Fruit fly (Drosophila melanogaster) whole organism, embryonic: Measurements from ENCODE around the gene Srp14.

Experiments
- Antp ChIP-seq: fragments of 200-800 bp; sonication (Bioruptor generic); optimal IDR thresholded peaks from 3 replicates; lab custom pipeline; 2016; ENCODE audit warnings: missing biosample characterization, missing genetic modification characterization
- CG10543 ChIP-seq: fragments of 200-800 bp; sonication (Bioruptor generic); optimal IDR thresholded peaks from 3 replicates; lab custom pipeline; 2017; ENCODE audit warnings: missing biosample characterization, mild to moderate bottlenecking, missing genetic modification characterization, moderate library complexity
- CG10565 ChIP-seq: fragments of 200-800 bp; sonication (Bioruptor generic); optimal IDR thresholded peaks from 3 replicates; lab custom pipeline; 2016; ENCODE audit warnings: missing biosample characterization, mild to moderate bottlenecking, missing genetic modification characterization
- CG11696 ChIP-seq: fragments of 200-800 bp; sonication (Bioruptor generic); IDR thresholded peaks from 2 replicates; pipeline ENCODE4 v1.3.6; 2022; ENCODE audit warnings: missing biosample characterization, missing genetic modification characterization
- CG12769 ChIP-seq: fragments of 200-800 bp; sonication (Bioruptor generic); optimal IDR thresholded peaks from 2 replicates; lab custom pipeline; 2019; ENCODE audit warnings: missing biosample characterization, mild to moderate bottlenecking, missing genetic modification characterization, moderate library complexity
- CG14710 ChIP-seq: fragments of 200-800 bp; sonication (Bioruptor generic); optimal IDR thresholded peaks from 3 replicates; lab custom pipeline; 2019; ENCODE audit warnings: missing biosample characterization, mild to moderate bottlenecking, missing genetic modification characterization, moderate library complexity
- CG15269 ChIP-seq: fragments of 200-800 bp; sonication (Bioruptor generic); optimal IDR thresholded peaks from 2 replicates; lab custom pipeline; 2018; ENCODE audit warnings: missing biosample characterization, mild to moderate bottlenecking, missing genetic modification characterization, moderate library complexity
- CG2129 ChIP-seq: fragments of 200-800 bp; sonication (Bioruptor generic); IDR thresholded peaks from 2 replicates; pipeline ENCODE4 v1.3.6; 2022; ENCODE audit warnings: missing biosample characterization, missing genetic modification characterization; ENCODE audit not compliant: partially characterized antibody
- CG2678 ChIP-seq: fragments of 200-800 bp; sonication (Bioruptor generic); optimal IDR thresholded peaks from 3 replicates; lab custom pipeline; 2019; ENCODE audit warnings: missing biosample characterization, mild to moderate bottlenecking, missing genetic modification characterization, moderate library complexity
- CG32767 ChIP-seq: fragments of 200-800 bp; sonication (Bioruptor generic); IDR thresholded peaks from 2 replicates; pipeline ENCODE4 v1.3.6; 2022; ENCODE audit warnings: missing biosample characterization, missing genetic modification characterization
- CG6654 ChIP-seq: fragments of 200-800 bp; sonication (Bioruptor generic); optimal IDR thresholded peaks from 2 replicates; lab custom pipeline; 2017; ENCODE audit warnings: missing biosample characterization, mild to moderate bottlenecking, missing genetic modification characterization
- CG6854 ChIP-seq: fragments of 200-800 bp; sonication (Bioruptor generic); optimal IDR thresholded peaks from 3 replicates; lab custom pipeline; 2017; ENCODE audit warnings: missing biosample characterization, mild to moderate bottlenecking, missing genetic modification characterization
- CG8359 ChIP-seq: fragments of 200-800 bp; sonication (Bioruptor generic); optimal IDR thresholded peaks from 2 replicates; lab custom pipeline; 2017; ENCODE audit warnings: missing biosample characterization, mild to moderate bottlenecking, missing genetic modification characterization, borderline replicate concordance
- D19B ChIP-seq: fragments of 200-800 bp; sonication (Bioruptor generic); optimal IDR thresholded peaks from 2 replicates; lab custom pipeline; 2017; ENCODE audit warnings: missing biosample characterization, mild to moderate bottlenecking, missing genetic modification characterization
- Dad ChIP-seq: fragments of 200-800 bp; sonication (Bioruptor generic); optimal IDR thresholded peaks from 3 replicates; lab custom pipeline; 2016; ENCODE audit warnings: missing biosample characterization, missing genetic modification characterization
- Drgx ChIP-seq: fragments of 200-800 bp; sonication (Bioruptor generic); IDR thresholded peaks from 2 replicates; pipeline ENCODE4 v1.3.6; 2022; ENCODE audit warnings: missing biosample characterization, missing genetic modification characterization
- Ets65A ChIP-seq: fragments of 200-800 bp; sonication (Bioruptor generic); peaks from one replicate; lab custom pipeline; 2016; ENCODE audit warnings: missing biosample characterization, missing genetic modification characterization
- Hmr ChIP-seq: fragments of 200-800 bp; sonication (Bioruptor generic); optimal IDR thresholded peaks from 3 replicates; lab custom pipeline; 2017; ENCODE audit warnings: mild to moderate bottlenecking, missing biosample characterization, missing genetic modification reagents, missing genetic modification characterization
- Kr ChIP-seq: fragments of 200-800 bp; sonication (Bioruptor generic); optimal IDR thresholded peaks from 2 replicates; lab custom pipeline; 2017; ENCODE audit warnings: missing biosample characterization, mild to moderate bottlenecking, missing genetic modification characterization
- Mad ChIP-seq: fragments of 200-800 bp; sonication (Bioruptor generic); optimal IDR thresholded peaks from 2 replicates; lab custom pipeline; 2016; ENCODE audit warnings: missing biosample characterization, missing genetic modification characterization
- Mrtf ChIP-seq: fragments of 200-800 bp; sonication (Bioruptor generic); IDR thresholded peaks from 3 replicates; pipeline ENCODE4 v1.3.6; 2022; ENCODE audit warnings: missing biosample characterization, missing genetic modification characterization
- Neu2 ChIP-seq: fragments of 200-800 bp; sonication (Bioruptor generic); optimal IDR thresholded peaks from 3 replicates; lab custom pipeline; 2016; ENCODE audit warnings: missing biosample characterization, missing genetic modification characterization, borderline replicate concordance
- Nf-YB ChIP-seq: fragments of 200-800 bp; sonication (Bioruptor generic); optimal IDR thresholded peaks from 3 replicates; lab custom pipeline; 2019; ENCODE audit warnings: missing biosample characterization, mild to moderate bottlenecking, missing genetic modification characterization, moderate library complexity
- Side ChIP-seq: fragments of 200-800 bp; sonication (Bioruptor generic); optimal IDR thresholded peaks from 2 replicates; lab custom pipeline; 2016; ENCODE audit warnings: missing biosample characterization, missing genetic modification characterization
- Six4 ChIP-seq: fragments of 200-800 bp; sonication (Bioruptor generic); optimal IDR thresholded peaks from 2 replicates; lab custom pipeline; 2016; ENCODE audit warnings: missing biosample characterization, missing genetic modification characterization
- Xbp1 ChIP-seq: fragments of 200-800 bp; sonication (Bioruptor generic); optimal IDR thresholded peaks from 3 replicates; lab custom pipeline; 2016; ENCODE audit warnings: missing biosample characterization, mild to moderate bottlenecking, missing genetic modification characterization
- btn ChIP-seq: fragments of 200-800 bp; sonication (Bioruptor generic); optimal IDR thresholded peaks from 2 replicates; lab custom pipeline; 2016; ENCODE audit warnings: missing biosample characterization, missing genetic modification characterization
- cas ChIP-seq: fragments of 200-800 bp; sonication (Bioruptor generic); IDR thresholded peaks from 2 replicates; pipeline ENCODE4 v1.3.6; 2022; ENCODE audit warnings: missing biosample characterization, missing genetic modification characterization
- cato ChIP-seq: fragments of 200-800 bp; sonication (Bioruptor generic); optimal IDR thresholded peaks from 2 replicates; lab custom pipeline; 2016; ENCODE audit warnings: missing biosample characterization, missing genetic modification characterization, borderline replicate concordance
- chm ChIP-seq: fragments of 200-800 bp; sonication (Bioruptor generic); IDR thresholded peaks from 2 replicates; pipeline ENCODE4 v1.3.6; 2022; ENCODE audit warnings: missing biosample characterization, missing genetic modification characterization
- cwo ChIP-seq: fragments of 200-800 bp; sonication (Bioruptor generic); optimal IDR thresholded peaks from 3 replicates; lab custom pipeline; 2017; ENCODE audit warnings: missing biosample characterization, missing genetic modification characterization, mild to moderate bottlenecking, moderate library complexity, missing genetic modification reagents
- dan ChIP-seq: fragments of 200-800 bp; sonication (Bioruptor generic); IDR thresholded peaks from 2 replicates; pipeline ENCODE4 v1.3.6; 2022; ENCODE audit warnings: missing biosample characterization, missing genetic modification characterization
- danr ChIP-seq: fragments of 200-800 bp; sonication (Bioruptor generic); IDR thresholded peaks from 2 replicates; pipeline ENCODE4 v1.3.6; 2022; ENCODE audit warnings: missing biosample characterization, missing genetic modification characterization
- dmrt11E ChIP-seq: fragments of 200-800 bp; sonication (Bioruptor generic); optimal IDR thresholded peaks from 3 replicates; lab custom pipeline; 2018; ENCODE audit warnings: missing biosample characterization, mild to moderate bottlenecking, missing genetic modification characterization, moderate library complexity
- fd64A ChIP-seq: fragments of 200-800 bp; sonication (Bioruptor generic); optimal IDR thresholded peaks from 3 replicates; lab custom pipeline; 2018; ENCODE audit warnings: missing biosample characterization, mild to moderate bottlenecking, missing genetic modification characterization
- gfzf ChIP-seq: fragments of 200-800 bp; sonication (Bioruptor generic); optimal IDR thresholded peaks from 2 replicates; lab custom pipeline; 2016; ENCODE audit warnings: missing biosample characterization, mild to moderate bottlenecking, missing genetic modification characterization, moderate library complexity
- gt ChIP-seq: fragments of 200-800 bp; sonication (Bioruptor generic); IDR thresholded peaks from 2 replicates; pipeline ENCODE4 v1.3.6; 2022; ENCODE audit warnings: missing biosample characterization, missing genetic modification characterization
- ind ChIP-seq: fragments of 200-800 bp; sonication (Bioruptor generic); optimal IDR thresholded peaks from 3 replicates; lab custom pipeline; 2016; ENCODE audit warnings: missing biosample characterization, missing genetic modification characterization
- jing ChIP-seq: fragments of 200-800 bp; sonication (Bioruptor generic); optimal IDR thresholded peaks from 2 replicates; lab custom pipeline; 2018; ENCODE audit warnings: missing biosample characterization, mild to moderate bottlenecking, missing genetic modification characterization
- kay ChIP-seq: fragments of 200-800 bp; sonication (Bioruptor generic); optimal IDR thresholded peaks from 2 replicates; lab custom pipeline; 2016; ENCODE audit warnings: missing biosample characterization, missing genetic modification characterization
- lab ChIP-seq: fragments of 200-800 bp; sonication (Bioruptor generic); optimal IDR thresholded peaks from 3 replicates; lab custom pipeline; 2017; ENCODE audit warnings: missing biosample characterization, missing genetic modification characterization, mild to moderate bottlenecking, moderate library complexity, missing genetic modification reagents
- otp ChIP-seq: fragments of 200-800 bp; sonication (Bioruptor generic); IDR thresholded peaks from 3 replicates; pipeline ENCODE4, ENCODE4 v1.3.6; 2022; ENCODE audit warnings: missing biosample characterization, missing genetic modification characterization
- pum ChIP-seq: fragments of 200-800 bp; sonication (Bioruptor generic); optimal IDR thresholded peaks from 2 replicates; lab custom pipeline; 2016; ENCODE audit warnings: missing biosample characterization, missing genetic modification characterization
- sc ChIP-seq, 3 experiments: fragments of >200 bp in 2 of 3; fragments of 200-800 bp in 1 of 3; sonication (Bioruptor generic) in 1 of 3; optimal IDR thresholded peaks; 2 replicates in 2 of 3; 3 replicates in 1 of 3; lab custom pipeline; 2017; ENCODE audit warnings: mild to moderate bottlenecking in 1 of 3, missing biosample characterization in 1 of 3, missing genetic modification characterization in 1 of 3, missing genetic modification reagents in 1 of 3
- sna ChIP-seq: fragments of 200-800 bp; sonication (Bioruptor generic); IDR thresholded peaks from 2 replicates; pipeline ENCODE4 v1.3.6; 2022; ENCODE audit warnings: missing biosample characterization, missing genetic modification characterization; ENCODE audit not compliant: partially characterized antibody
- tna ChIP-seq: fragments of 200-800 bp; sonication (Bioruptor generic); IDR thresholded peaks from 2 replicates; pipeline ENCODE4 v1.3.6; 2022; ENCODE audit warnings: missing biosample characterization, missing genetic modification characterization; ENCODE audit not compliant: partially characterized antibody
- wdn ChIP-seq: fragments of 200-800 bp; sonication (Bioruptor generic); IDR thresholded peaks from 2 replicates; pipeline ENCODE4 v1.3.6; 2022; ENCODE audit warnings: missing biosample characterization, missing genetic modification characterization
- zen2 ChIP-seq: fragments of 200-800 bp; sonication (Bioruptor generic); IDR thresholded peaks from 3 replicates; pipeline ENCODE4 v1.3.6; 2022; ENCODE audit warnings: missing biosample characterization, missing genetic modification characterization; ENCODE audit not compliant: partially characterized antibody
- zfh2 ChIP-seq: fragments of 200-800 bp; sonication (Bioruptor generic); optimal IDR thresholded peaks from 2 replicates; lab custom pipeline; 2016; ENCODE audit warnings: missing biosample characterization, missing genetic modification characterization

Srp14 gene

DNA sequence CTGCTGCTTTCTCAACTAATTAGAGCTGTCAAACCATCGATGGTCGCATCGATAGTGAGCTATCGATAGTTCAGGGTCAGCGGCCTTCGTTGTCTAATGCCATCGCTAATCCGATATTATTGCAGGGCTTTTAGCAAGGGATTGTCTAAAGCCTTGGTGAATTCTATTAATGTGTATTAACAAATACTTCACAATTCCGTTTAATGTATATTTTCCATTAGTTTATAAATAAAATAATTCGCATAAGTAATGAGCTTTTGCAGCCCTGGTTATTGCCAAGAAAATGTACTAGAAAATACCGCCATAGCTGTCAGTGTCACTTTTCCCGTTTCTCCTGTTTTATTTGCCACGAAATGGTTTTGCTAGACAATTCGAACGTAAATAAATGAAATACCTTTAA lies at the start of gene Srp14, which contains the start of gene EloB (continued):
- TF ChIP-seq Antp (peak; percentile 83), wdn (GFP tag; lab: Robert Waterston, UW) (peak; percentile 59; the same call in 1 of the 2 replicates), CG12769 (tag; lab: Kevin White, UChicago) (peak; percentile 87), CG2678 (tag; lab: Kevin White, UChicago) (peak; percentile 84), fd64A (no peak), CG32767 (GFP tag; lab: Robert Waterston, UW) (peak; percentile 70; the same call in 1 of the 2 replicates), jing (GFP tag; lab: Kevin White, UChicago) (no peak), Mad (GFP tag; lab: Kevin White, UChicago) (peak; percentile 88), Six4 (peak; percentile 61), CG11696 (GFP tag; lab: Robert Waterston, UW) (no peak), Neu2 (GFP tag; lab: Kevin White, UChicago) (no peak), lab (no peak), dmrt11E (tag; lab: Kevin White, UChicago) (peak; percentile 78), CG8359 (GFP tag; lab: Kevin White, UChicago) (no peak), Kr (GFP tag; lab: Kevin White, UChicago) (no peak), CG10565 (no peak), sna (peak; percentile 98), Ets65A (peak; percentile 97), btn (GFP tag; lab: Kevin White, UChicago) (peak; percentile 13), zfh2 (GFP tag; lab: Kevin White, UChicago) (peak; percentile 90), CG2129 (GFP tag; lab: Robert Waterston, UW) (peak; percentile 95), cwo (GFP tag; lab: Kevin White, UChicago) (peak; percentile 52), Nf-YB (GFP tag; lab: Kevin White, UChicago) (peak; percentile 53), sc (optimal IDR thresholded peaks at IDR 0.05; lab: Kevin White, UChicago) (no peak), sc (GFP tag; optimal IDR thresholded peaks at IDR 0.05; lab: Kevin White, UChicago) (no peak), Mrtf (GFP tag; lab: Robert Waterston, UW) (peak; percentile 64; the same call in 2 of the 3 replicates), CG6654 (GFP tag; lab: Kevin White, UChicago) (no peak), dan (GFP tag; lab: Robert Waterston, UW) (no peak), Drgx (GFP tag; lab: Robert Waterston, UW) (peak; percentile 44; the same call in 1 of the 2 replicates), chm (GFP tag; lab: Robert Waterston, UW) (peak; percentile 82), cato (GFP tag; lab: Kevin White, UChicago) (peak; percentile 55), pum (GFP tag; lab: Kevin White, UChicago) (peak; percentile 76), gfzf (GFP tag; lab: Kevin White, UChicago) (peak; percentile 78), CG14710 (peak; percentile 95), kay (peak; percentile 63), tna (GFP tag; lab: Robert Waterston, UW) (peak; percentile 90), gt (no peak; the same call in 1 of the 2 replicates), danr (GFP tag; lab: Robert Waterston, UW) (peak; percentile 55), CG15269 (no peak), Hmr (GFP tag; lab: Kevin White, UChicago) (no peak), Dad (peak; percentile 81), otp (peak; percentile 66; the same call in 2 of the 3 replicates), Xbp1 (GFP tag; lab: Kevin White, UChicago) (peak; percentile 88), D19B (GFP tag; lab: Kevin White, UChicago) (no peak), ind (GFP tag; lab: Kevin White, UChicago) (peak; percentile 81), Side (GFP tag; lab: Kevin White, UChicago) (peak; percentile 53), zen2 (GFP tag; lab: Robert Waterston, UW) (peak; percentile 96), CG10543 (GFP tag; lab: Kevin White, UChicago) (peak; percentile 73), CG6854 (GFP tag; lab: Kevin White, UChicago) (peak; percentile 54), cas (peak; percentile 55; the same call in 1 of the 2 replicates)
